Worm (Caenorhabditis elegans) whole organism, young adult: ENCODE measurements around the gene T10D4.14.

Experiments
- F39B2.1 ChIP-seq: fragments of 200-800 bp; sonication (Bioruptor generic); IDR thresholded peaks from 2 replicates; pipeline ENCODE4 v1.3.6; 2022; ENCODE audit warnings: missing genetic modification reagents, missing genetic modification characterization, missing compliant biosample characterization
- F55B11.4 ChIP-seq: sonication (generic microtip); optimal IDR thresholded peaks from 2 replicates; lab custom pipeline; 2016; ENCODE audit warnings: missing compliant biosample characterization, missing genetic modification characterization, borderline replicate concordance; ENCODE audit not compliant: insufficient read depth
- F57A8.1 ChIP-seq: fragments of 200-800 bp; sonication (Bioruptor generic); optimal IDR thresholded peaks from 2 replicates; lab custom pipeline; 2018; ENCODE audit warnings: mild to moderate bottlenecking, missing genetic modification characterization, moderate library complexity, missing compliant biosample characterization
- T26A5.8 ChIP-seq: sonication (generic microtip); optimal IDR thresholded peaks from 2 replicates; lab custom pipeline; 2016; ENCODE audit warnings: missing genetic modification characterization, missing compliant biosample characterization
- Y53F4B.3 ChIP-seq: fragments of 200-800 bp; sonication (Bioruptor generic); IDR thresholded peaks from 2 replicates; pipeline ENCODE4 v1.3.6; 2022; ENCODE audit warnings: missing genetic modification reagents, missing genetic modification characterization, missing compliant biosample characterization
- Y53G8AR.9 ChIP-seq: fragments of 200-800 bp; sonication (Bioruptor generic); conservative IDR thresholded peaks from 2 replicates; pipeline ENCODE4 v1.3.6; 2022; ENCODE audit warnings: missing genetic modification reagents, missing genetic modification characterization, missing compliant biosample characterization
- Y56A3A.18 ChIP-seq: fragments of 200-800 bp; sonication (Bioruptor generic); IDR thresholded peaks from 2 replicates; pipeline ENCODE4 v1.3.6; 2022; ENCODE audit warnings: missing genetic modification reagents, missing genetic modification characterization, missing compliant biosample characterization
- Y95B8A.8 ChIP-seq: fragments of 200-800 bp; sonication (Bioruptor generic); IDR thresholded peaks from 2 replicates; pipeline ENCODE4 v1.3.6; 2022; ENCODE audit warnings: missing genetic modification reagents, missing genetic modification characterization, missing compliant biosample characterization
- aptf-2 ChIP-seq: fragments of 200-800 bp; sonication (Bioruptor generic); conservative IDR thresholded peaks from 2 replicates; pipeline ENCODE4 v1.3.6; 2022; ENCODE audit warnings: missing genetic modification reagents, missing genetic modification characterization, missing compliant biosample characterization
- bed-1 ChIP-seq: fragments of 200-800 bp; sonication (Bioruptor generic); IDR thresholded peaks from 2 replicates; pipeline ENCODE4 v1.3.6; 2022; ENCODE audit warnings: missing genetic modification reagents, missing genetic modification characterization, missing compliant biosample characterization
- cebp-1 ChIP-seq, 2 experiments: fragments of 200-800 bp in 1 of 2; sonication (Bioruptor generic) in 1 of 2; sonication (generic microtip) in 1 of 2; IDR thresholded peaks in 1 of 2; optimal IDR thresholded peaks in 1 of 2; 2 replicates each; pipeline versions ENCODE4 v1.3.6 to Lab custom; 2017 to 2022; ENCODE audit warnings: missing compliant biosample characterization in 2 of 2, missing genetic modification characterization in 2 of 2, mild to moderate bottlenecking in 1 of 2, missing genetic modification reagents in 1 of 2, moderate library complexity in 1 of 2
- ceh-58 ChIP-seq: fragments of 200-800 bp; sonication (Bioruptor generic); IDR thresholded peaks from 2 replicates; pipeline ENCODE4 v1.3.6; 2022; ENCODE audit warnings: missing genetic modification characterization, missing compliant biosample characterization
- dpff-1 ChIP-seq: sonication (generic microtip); optimal IDR thresholded peaks from 2 replicates; lab custom pipeline; 2017; ENCODE audit warnings: mild to moderate bottlenecking, missing genetic modification characterization, missing compliant biosample characterization
- efl-1 ChIP-seq: fragments of 150-350 bp; optimal IDR thresholded peaks from 2 replicates; lab custom pipeline; 2014; ENCODE audit warnings: missing biosample characterization, missing genetic modification reagents, missing genetic modification characterization
- gei-17 ChIP-seq: fragments of 200-800 bp; sonication (Bioruptor generic); optimal IDR thresholded peaks from 2 replicates; lab custom pipeline; 2018; ENCODE audit warnings: mild to moderate bottlenecking, missing genetic modification characterization, missing compliant biosample characterization
- hlh-12 ChIP-seq: sonication (generic microtip); optimal IDR thresholded peaks from 2 replicates; lab custom pipeline; 2016; ENCODE audit warnings: missing genetic modification characterization, missing compliant biosample characterization
- hmg-1.2 ChIP-seq: fragments of 200-800 bp; sonication (Bioruptor generic); IDR thresholded peaks from 2 replicates; pipeline ENCODE4 v1.3.6; 2022; ENCODE audit warnings: missing genetic modification reagents, missing genetic modification characterization, missing compliant biosample characterization
- hmg-20 ChIP-seq: fragments of 200-800 bp; sonication (Bioruptor generic); IDR thresholded peaks from 2 replicates; pipeline ENCODE4 v1.3.6; 2022; ENCODE audit warnings: missing genetic modification reagents, missing genetic modification characterization, missing compliant biosample characterization
- hrde-1 ChIP-seq: sonication (generic microtip); optimal IDR thresholded peaks from 2 replicates; lab custom pipeline; 2016; ENCODE audit warnings: missing genetic modification characterization, mild to moderate bottlenecking, missing compliant biosample characterization, moderate library complexity, missing genotype, missing genetic modification reagents, borderline replicate concordance
- lin-40 ChIP-seq: sonication (generic microtip); optimal IDR thresholded peaks from 2 replicates; lab custom pipeline; 2016; ENCODE audit warnings: missing genetic modification characterization, mild to moderate bottlenecking, missing compliant biosample characterization, missing genotype, missing genetic modification reagents
- lin-54 ChIP-seq: fragments of 200-800 bp; sonication (Bioruptor generic); optimal IDR thresholded peaks from 2 replicates; lab custom pipeline; 2018; ENCODE audit warnings: mild to moderate bottlenecking, missing genetic modification characterization, missing compliant biosample characterization
- lsy-27 ChIP-seq: sonication (generic microtip); optimal IDR thresholded peaks from 2 replicates; lab custom pipeline; 2017; ENCODE audit warnings: missing genetic modification characterization, mild to moderate bottlenecking, missing compliant biosample characterization, antibody characterized with exemption, missing genotype, borderline replicate concordance; ENCODE audit not compliant: insufficient read depth
- nfya-1 ChIP-seq: sonication (generic microtip); optimal IDR thresholded peaks from 2 replicates; lab custom pipeline; 2017; ENCODE audit warnings: antibody characterized with exemption, missing compliant biosample characterization, missing genetic modification characterization, borderline replicate concordance; ENCODE audit not compliant: insufficient read depth
- nhr-120 ChIP-seq: fragments of 200-800 bp; sonication (Bioruptor generic); IDR thresholded peaks from 2 replicates; pipeline ENCODE4 v1.3.6; 2022; ENCODE audit warnings: missing genetic modification characterization, missing compliant biosample characterization
- nhr-90 ChIP-seq: sonication (generic microtip); optimal IDR thresholded peaks from 2 replicates; lab custom pipeline; 2016; ENCODE audit warnings: missing genotype, mild to moderate bottlenecking, missing genetic modification characterization, missing compliant biosample characterization
- snpc-1.1 ChIP-seq: sonication (generic microtip); optimal IDR thresholded peaks from 2 replicates; lab custom pipeline; 2017; ENCODE audit warnings: missing genetic modification characterization, mild to moderate bottlenecking, missing compliant biosample characterization, antibody characterized with exemption, moderate library complexity, missing genotype, missing genetic modification reagents; ENCODE audit not compliant: insufficient read depth
- snpc-3.4 ChIP-seq: sonication (generic microtip); optimal IDR thresholded peaks from 2 replicates; lab custom pipeline; 2017; ENCODE audit warnings: missing genetic modification characterization, mild to moderate bottlenecking, missing compliant biosample characterization, antibody characterized with exemption, moderate library complexity, missing genotype, missing genetic modification reagents
- tlf-1 ChIP-seq: fragments of 200-800 bp; sonication (Bioruptor generic); optimal IDR thresholded peaks from 2 replicates; lab custom pipeline; 2018; ENCODE audit warnings: mild to moderate bottlenecking, missing genetic modification characterization, missing compliant biosample characterization
- zfh-2 ChIP-seq: fragments of 200-800 bp; sonication (Bioruptor generic); conservative IDR thresholded peaks from 2 replicates; pipeline ENCODE4 v1.3.6; 2022; ENCODE audit warnings: missing genetic modification reagents, missing genetic modification characterization, missing compliant biosample characterization
- ztf-26 ChIP-seq: sonication (generic microtip); optimal IDR thresholded peaks from 2 replicates; lab custom pipeline; 2017; ENCODE audit warnings: missing genetic modification characterization, missing compliant biosample characterization
- ztf-28 ChIP-seq: fragments of 200-800 bp; sonication (Bioruptor generic); IDR thresholded peaks from 2 replicates; pipeline ENCODE4 v1.3.6; 2022; ENCODE audit warnings: missing genetic modification reagents, missing genetic modification characterization, missing compliant biosample characterization
- ztf-6 ChIP-seq: fragments of 200-800 bp; sonication (Bioruptor generic); IDR thresholded peaks from 2 replicates; pipeline ENCODE4 v1.3.6; 2022; ENCODE audit warnings: missing genetic modification reagents, missing genetic modification characterization, missing compliant biosample characterization

Gene T10D4.14

ce11 chrII:3170089-3170488 is 18.6 kb upstream of the T10D4.14 start, which contains the start of gene fbxc-55:
TSS of gene fbxc-55 (minus strand) at chrII:3170189.
- no peak for TF ChIP-seq nhr-120 (GFP tag; lab: Robert Waterston, UW)
- no peak for TF ChIP-seq tlf-1
- no peak for TF ChIP-seq snpc-3.4 (tag; lab: Kevin White, UChicago)
- no peak for TF ChIP-seq gei-17 (GFP tag; lab: Kevin White, UChicago)
- no peak for TF ChIP-seq ceh-58 (GFP tag; lab: Robert Waterston, UW)

- no peak for TF ChIP-seq nhr-90 (tag; lab: Kevin White, UChicago)
- no peak for TF ChIP-seq Y95B8A.8 (GFP tag; lab: Robert Waterston, UW)
- no peak for TF ChIP-seq aptf-2
- TF ChIP-seq ztf-26 (tag; lab: Kevin White, UChicago) = no peak
- TF ChIP-seq bed-1 (GFP tag; lab: Robert Waterston, UW) = no peak
- no peak for TF ChIP-seq lin-40 (tag; lab: Kevin White, UChicago)
- no peak for TF ChIP-seq hmg-20 (GFP tag; lab: Robert Waterston, UW)
- TF ChIP-seq F57A8.1 = no peak
- no peak for TF ChIP-seq F39B2.1 (GFP tag; lab: Robert Waterston, UW)
- TF ChIP-seq Y53F4B.3 (GFP tag; lab: Robert Waterston, UW) = no peak
- no peak for TF ChIP-seq dpff-1 (tag; lab: Kevin White, UChicago)
- TF ChIP-seq cebp-1 (GFP tag; IDR thresholded peaks at IDR 0.05; lab: Robert Waterston, UW) = no peak
- no peak for TF ChIP-seq cebp-1 (tag; optimal IDR thresholded peaks at IDR 0.05; lab: Kevin White, UChicago)
- TF ChIP-seq hmg-1.2 = no peak
These were observed 7.5 kb upstream of the T10D4.14 start, which contains the start of gene sri-34 for ce11 chrII:3158985-3159384. TSS of gene sri-34 (minus strand) at chrII:3159085.

- TF ChIP-seq F39B2.1 (GFP tag; lab: Robert Waterston, UW) = no peak
- no peak for TF ChIP-seq lin-40 (tag; lab: Kevin White, UChicago)
- no peak for TF ChIP-seq T26A5.8
- TF ChIP-seq lsy-27 (tag; lab: Kevin White, UChicago) = no peak
- TF ChIP-seq hrde-1 (tag; lab: Kevin White, UChicago) = no peak
- TF ChIP-seq aptf-2 = no peak
- TF ChIP-seq ztf-6 (GFP tag; lab: Robert Waterston, UW) = no peak
- no peak for TF ChIP-seq hlh-12 (tag; lab: Kevin White, UChicago)
- TF ChIP-seq zfh-2 (GFP tag; lab: Robert Waterston, UW) = no peak
- no peak for TF ChIP-seq Y53G8AR.9 (GFP tag; lab: Robert Waterston, UW)
- no peak for TF ChIP-seq efl-1 (GFP tag; lab: Kevin White, UChicago)
These were observed 5.2 kb upstream of the T10D4.14 start, which contains the start of gene sri-33 for ce11 chrII:3156749-3157148. TSS of gene sri-33 (minus strand) at chrII:3156849.

- TF ChIP-seq lin-54 (GFP tag; lab: Kevin White, UChicago) (no peak), F55B11.4 (tag; lab: Kevin White, UChicago) (no peak), nhr-90 (tag; lab: Kevin White, UChicago) (no peak), nfya-1 (tag; lab: Kevin White, UChicago) (no peak), ztf-28 (GFP tag; lab: Robert Waterston, UW) (no peak), Y56A3A.18 (no peak), snpc-1.1 (tag; lab: Kevin White, UChicago) (no peak)
These were observed 2.9 kb upstream of the T10D4.14 start, which contains the start of gene sri-32 for ce11 chrII:3154383-3154782. TSS of gene sri-32 (minus strand) at chrII:3154483.
